Worm (Caenorhabditis elegans): Measurements from ENCODE around the gene F11C1.7.
A peak's percentile ranks its signal among the peaks of the same experiment; 100 is the strongest.

Gene F11C1.7

DNA sequence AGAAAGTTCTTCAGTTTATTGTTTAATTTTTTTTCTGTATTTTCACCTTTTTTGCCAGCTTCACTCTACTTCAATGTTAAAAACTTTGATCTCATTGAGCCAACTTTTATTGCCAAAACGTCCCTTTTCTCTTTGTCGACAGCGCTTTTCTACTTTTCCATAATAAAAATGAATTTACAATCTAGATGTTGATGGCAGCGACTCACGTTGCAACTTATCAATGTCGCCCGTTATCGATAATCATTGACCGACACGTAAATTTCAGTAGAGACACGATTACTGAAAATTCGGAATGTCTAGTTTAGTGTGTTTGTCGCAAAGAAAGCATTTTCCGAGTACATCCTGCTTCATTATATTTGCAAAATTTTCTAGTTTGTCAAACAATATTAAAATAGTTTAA is 9.4 kb upstream of the F11C1.7 start:
- TF ChIP-seq mec-3 (tag; optimal IDR thresholded peaks at IDR 0.05; ENCODE audit: borderline replicate concordance) (no peak), ets-4 (tag; optimal IDR thresholded peaks at IDR 0.05) (no peak), gmeb-2 (tag; optimal IDR thresholded peaks at IDR 0.05) (no peak), elt-2 (tag; optimal IDR thresholded peaks at IDR 0.05) (peak; percentile 32), che-1 (tag; optimal IDR thresholded peaks at IDR 0.05) (no peak)

DNA sequence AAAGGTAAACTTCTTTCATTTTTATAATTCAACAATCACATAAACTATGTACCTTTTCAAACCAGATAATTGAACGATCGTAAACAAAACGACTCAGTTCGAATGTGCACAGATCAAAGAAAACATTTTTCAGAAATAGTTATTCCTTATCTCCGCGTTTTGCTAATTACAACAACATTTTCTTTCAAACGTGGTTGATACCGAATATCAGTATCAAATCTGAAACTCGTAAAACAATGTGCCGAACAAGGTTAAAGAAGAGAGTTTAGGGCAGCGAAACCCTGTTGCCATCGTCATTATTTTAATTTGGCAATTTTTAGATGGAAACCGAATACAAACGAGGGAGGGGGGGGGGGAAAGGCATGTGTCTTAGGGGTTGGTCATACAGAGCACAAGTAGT is 7.8 kb upstream of the F11C1.7 start, which contains the start of gene scav-4:
TSS of gene scav-4 (plus strand) at position 383 of the 400 bp plus-strand sequence.
- TF ChIP-seq ztf-16 (tag; optimal IDR thresholded peaks at IDR 0.05), result no peak
- TF ChIP-seq nfya-1 (tag; optimal IDR thresholded peaks at IDR 0.05), result no peak
- no peak for TF ChIP-seq nhr-232 (tag; optimal IDR thresholded peaks at IDR 0.05)
- TF ChIP-seq elt-2 (tag; optimal IDR thresholded peaks at IDR 0.05), result no peak
- TF ChIP-seq ttx-3 (tag; optimal IDR thresholded peaks at IDR 0.05), result no peak
- TF ChIP-seq fkh-6 (tag; optimal IDR thresholded peaks at IDR 0.05), result no peak
- no peak for TF ChIP-seq ceh-45 (GFP tag; IDR thresholded peaks at IDR 0.05)
- no peak for TF ChIP-seq C08G9.2 (tag; optimal IDR thresholded peaks at IDR 0.05)
- no peak for TF ChIP-seq unc-42 (tag; optimal IDR thresholded peaks at IDR 0.05)
- no peak for TF ChIP-seq sox-2 (GFP tag; IDR thresholded peaks at IDR 0.05)
- TF ChIP-seq hlh-30 (tag; optimal IDR thresholded peaks at IDR 0.05; ENCODE audit: insufficient read depth), result no peak
- TF ChIP-seq zip-5 (tag; optimal IDR thresholded peaks at IDR 0.05), result no peak

DNA sequence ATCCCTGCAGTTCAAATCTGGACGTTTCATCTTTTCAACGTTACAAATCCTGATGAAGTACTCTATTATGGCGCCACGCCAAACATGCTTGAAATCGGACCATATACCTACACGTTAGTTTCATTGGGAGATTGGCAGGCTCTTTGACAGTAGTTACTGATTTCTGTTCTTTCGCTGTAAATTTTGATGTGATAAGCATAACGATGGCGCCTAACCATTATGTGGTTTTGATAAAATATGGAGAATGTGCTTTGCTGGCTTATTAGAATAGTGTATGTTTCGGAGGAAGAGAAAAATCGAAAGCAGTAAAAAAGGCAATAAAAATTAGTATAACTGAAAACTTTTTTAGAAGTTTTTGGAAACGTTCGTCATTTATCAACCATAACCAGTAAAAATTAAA is 6.4 kb upstream of the F11C1.7 start:
- no peak for TF ChIP-seq pqm-1 (tag; optimal IDR thresholded peaks at IDR 0.05)
- TF ChIP-seq ceh-22 (tag; optimal IDR thresholded peaks at IDR 0.05), result no peak
- TF ChIP-seq dmd-4 (tag; optimal IDR thresholded peaks at IDR 0.05; ENCODE audit: borderline replicate concordance), result no peak
- no peak for TF ChIP-seq K02D7.2 (tag; optimal IDR thresholded peaks at IDR 0.05)
- TF ChIP-seq ceh-30 (tag; optimal IDR thresholded peaks at IDR 0.05), result no peak
- TF ChIP-seq T23F11.4 (GFP tag; optimal IDR thresholded peaks at IDR 0.05), result no peak
- no peak for TF ChIP-seq fkh-10 (GFP tag; optimal IDR thresholded peaks at IDR 0.05)
- no peak for TF ChIP-seq sox-2 (GFP tag; IDR thresholded peaks at IDR 0.05)
- TF ChIP-seq ceh-19 (GFP tag; optimal IDR thresholded peaks at IDR 0.05), result no peak
- no peak for TF ChIP-seq ceh-31 (tag; optimal IDR thresholded peaks at IDR 0.05)
- TF ChIP-seq ahr-1 (tag; optimal IDR thresholded peaks at IDR 0.05), result no peak
- no peak for TF ChIP-seq C38D4.7 (GFP tag; optimal IDR thresholded peaks at IDR 0.05)

- TF ChIP-seq nhr-232 (tag; optimal IDR thresholded peaks at IDR 0.05) (no peak), elt-2 (tag; optimal IDR thresholded peaks at IDR 0.05) (peak; percentile 16)
Observed at ce11 chrX:12987119-12987518, 2.0 kb upstream of the F11C1.7 start, which contains the start of gene mff-1. Gene mff-1, minus strand, starts transcription at chrX:12987219.

DNA sequence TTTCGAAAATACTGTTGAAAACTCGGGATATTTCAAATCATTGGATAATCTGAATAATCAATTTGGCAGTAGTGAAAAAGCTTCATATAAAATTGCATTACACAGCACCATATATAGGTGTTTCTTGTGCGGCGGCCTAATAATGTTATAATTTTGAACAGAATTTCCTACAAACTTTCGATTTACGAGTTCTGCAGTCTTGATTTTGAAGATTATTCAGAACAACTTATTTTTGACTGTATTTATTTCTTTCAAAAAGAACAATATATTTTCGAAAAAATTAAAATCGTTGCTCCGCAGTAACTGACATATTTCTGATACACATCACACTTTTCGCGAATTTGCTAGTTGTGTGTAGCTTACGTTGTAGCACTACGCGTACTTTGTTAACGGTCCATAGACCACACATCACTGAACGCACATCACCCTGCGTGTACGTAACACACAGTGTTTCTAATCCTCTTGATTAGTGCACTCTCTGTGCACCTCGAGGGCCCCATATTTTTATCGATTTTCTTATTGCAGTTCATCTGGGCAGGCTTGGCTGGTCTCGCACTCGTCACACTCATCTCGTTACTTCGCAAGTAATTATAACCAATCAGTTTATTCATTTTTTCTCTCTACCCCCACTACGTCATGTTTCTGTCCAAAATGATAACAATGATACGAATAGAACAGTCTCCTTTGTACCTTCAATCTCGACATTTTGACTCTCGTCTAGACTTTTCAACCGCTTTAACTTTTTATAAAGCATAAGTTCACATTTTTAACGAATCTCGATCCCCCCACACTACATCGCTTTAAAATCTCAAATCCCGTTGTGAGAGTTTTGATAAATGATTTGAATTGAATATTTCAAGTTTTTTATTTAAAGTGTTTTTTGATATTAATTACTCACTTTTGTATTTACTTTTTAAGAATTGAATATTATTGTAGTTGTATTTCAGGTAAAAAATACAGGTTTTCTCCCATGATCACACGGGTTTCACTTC is 1.7 kb downstream of the F11C1.7 start, which contains the start of the genes F11C1.1 and vwa-8:
TSS of gene F11C1.1 (minus strand) at position 51 of the 992 bp plus-strand sequence.
TSS of gene vwa-8 (plus strand) at position 942 of the 992 bp plus-strand sequence.
- TF ChIP-seq hlh-8 (tag; optimal IDR thresholded peaks at IDR 0.05) (no peak), ceh-48 (tag; optimal IDR thresholded peaks at IDR 0.05) (peak; percentile 17), fkh-6 (tag; optimal IDR thresholded peaks at IDR 0.05) (no peak), unc-55 (GFP tag; optimal IDR thresholded peaks at IDR 0.05) (peak; percentile 15)

DNA sequence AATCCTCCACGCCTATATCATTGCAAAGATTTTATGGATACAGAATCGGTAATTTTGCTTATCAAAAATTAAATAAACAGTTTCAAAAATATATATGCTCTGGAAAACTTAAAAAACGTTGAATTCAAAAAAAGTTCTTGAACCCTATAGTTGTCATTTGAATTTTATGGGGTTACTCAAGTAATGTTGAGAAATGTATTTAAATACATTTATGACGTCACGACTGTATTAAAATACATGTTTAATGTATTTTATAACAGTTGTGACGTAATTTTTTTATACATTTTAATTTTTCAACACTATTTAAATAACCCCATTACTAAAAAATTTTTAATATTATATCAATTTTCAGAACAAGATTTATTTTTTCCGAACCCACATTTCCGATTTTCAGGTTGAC is 7.0 kb downstream of the F11C1.7 start:
- TF ChIP-seq fax-1 (tag; optimal IDR thresholded peaks at IDR 0.05), result no peak
- no peak for TF ChIP-seq madf-2 (tag; optimal IDR thresholded peaks at IDR 0.05)
- no peak for TF ChIP-seq pha-2 (tag; optimal IDR thresholded peaks at IDR 0.05)
- no peak for TF ChIP-seq ceh-18 (tag; optimal IDR thresholded peaks at IDR 0.05)
- no peak for TF ChIP-seq sox-4 (tag; optimal IDR thresholded peaks at IDR 0.05)
- TF ChIP-seq dve-1 (tag; optimal IDR thresholded peaks at IDR 0.05), result no peak
- TF ChIP-seq ceh-9 (tag; optimal IDR thresholded peaks at IDR 0.05), result no peak
- TF ChIP-seq fkh-10 (GFP tag; optimal IDR thresholded peaks at IDR 0.05), result no peak
- no peak for TF ChIP-seq pros-1 (tag; optimal IDR thresholded peaks at IDR 0.05)

Measured in whole organism, late embryonic.